Worm (Caenorhabditis elegans) whole organism, late embryonic: Measurements from ENCODE around the gene dib-1.

Experiments used
- C38D4.7 ChIP-seq: fragments of 200-800 bp; sonication (Bioruptor generic); optimal IDR thresholded peaks from 2 replicates; lab custom pipeline; 2018; ENCODE audit warnings: mild to moderate bottlenecking, missing genetic modification characterization, moderate library complexity, missing compliant biosample characterization
- K09A11.1 ChIP-seq: sonication (generic microtip); optimal IDR thresholded peaks from 2 replicates; lab custom pipeline; 2017; ENCODE audit warnings: antibody characterized with exemption, mild to moderate bottlenecking, missing genetic modification characterization, missing compliant biosample characterization; ENCODE audit not compliant: insufficient read depth
- T23F11.4 ChIP-seq: fragments of 200-800 bp; sonication (Bioruptor generic); optimal IDR thresholded peaks from 2 replicates; lab custom pipeline; 2018; ENCODE audit warnings: mild to moderate bottlenecking, missing genetic modification characterization, missing compliant biosample characterization
- ahr-1 ChIP-seq: sonication (generic microtip); optimal IDR thresholded peaks from 2 replicates; lab custom pipeline; 2016; ENCODE audit warnings: missing genetic modification characterization, missing compliant biosample characterization
- ceh-18 ChIP-seq: sonication (generic microtip); optimal IDR thresholded peaks from 2 replicates; lab custom pipeline; 2016; ENCODE audit warnings: missing genetic modification characterization, missing compliant biosample characterization
- ceh-24 ChIP-seq: sonication (generic microtip); optimal IDR thresholded peaks from 2 replicates; lab custom pipeline; 2016; ENCODE audit warnings: mild to moderate bottlenecking, missing genetic modification characterization, missing compliant biosample characterization
- ceh-31 ChIP-seq: sonication (generic microtip); optimal IDR thresholded peaks from 2 replicates; lab custom pipeline; 2016; ENCODE audit warnings: missing genetic modification characterization, missing compliant biosample characterization
- ceh-34 ChIP-seq: sonication (generic microtip); optimal IDR thresholded peaks from 2 replicates; lab custom pipeline; 2016; ENCODE audit warnings: mild to moderate bottlenecking, missing genetic modification characterization, missing compliant biosample characterization
- ceh-48 ChIP-seq: sonication (generic microtip); optimal IDR thresholded peaks from 2 replicates; lab custom pipeline; 2016; ENCODE audit warnings: missing genetic modification characterization, inconsistent platforms, missing compliant biosample characterization
- che-1 ChIP-seq: sonication (generic microtip); optimal IDR thresholded peaks from 2 replicates; lab custom pipeline; 2016; ENCODE audit warnings: mild to moderate bottlenecking, missing genetic modification characterization, missing compliant biosample characterization
- dmd-4 ChIP-seq: sonication (generic microtip); optimal IDR thresholded peaks from 2 replicates; lab custom pipeline; 2016; ENCODE audit warnings: borderline replicate concordance, missing genetic modification characterization, missing compliant biosample characterization
- dve-1 ChIP-seq: sonication (generic microtip); optimal IDR thresholded peaks from 2 replicates; lab custom pipeline; 2017; ENCODE audit warnings: antibody characterized with exemption, mild to moderate bottlenecking, missing genetic modification characterization, missing compliant biosample characterization
- elt-2 ChIP-seq: sonication (generic microtip); optimal IDR thresholded peaks from 2 replicates; lab custom pipeline; 2016; ENCODE audit warnings: missing genetic modification reagents, missing genetic modification characterization, missing compliant biosample characterization
- ets-4 ChIP-seq: sonication (generic microtip); optimal IDR thresholded peaks from 2 replicates; lab custom pipeline; 2016; ENCODE audit warnings: missing genetic modification characterization, missing compliant biosample characterization
- eyg-1 ChIP-seq: sonication (generic microtip); optimal IDR thresholded peaks from 2 replicates; lab custom pipeline; 2016; ENCODE audit warnings: missing genotype, missing genetic modification characterization, missing compliant biosample characterization
- fax-1 ChIP-seq: sonication (generic microtip); optimal IDR thresholded peaks from 2 replicates; lab custom pipeline; 2016; ENCODE audit warnings: missing genotype, missing genetic modification characterization, missing compliant biosample characterization
- fkh-10 ChIP-seq: fragments of 150-350 bp; optimal IDR thresholded peaks from 2 replicates; lab custom pipeline; 2014; ENCODE audit warnings: missing biosample characterization, missing genetic modification reagents, missing genetic modification characterization
- fkh-6 ChIP-seq: sonication (generic microtip); optimal IDR thresholded peaks from 2 replicates; lab custom pipeline; 2016; ENCODE audit warnings: missing genetic modification characterization, missing compliant biosample characterization
- hlh-15 ChIP-seq: sonication (generic microtip); optimal IDR thresholded peaks from 2 replicates; lab custom pipeline; 2016; ENCODE audit warnings: missing genetic modification characterization, missing compliant biosample characterization
- hlh-30 ChIP-seq: sonication (generic microtip); optimal IDR thresholded peaks from 2 replicates; lab custom pipeline; 2017; ENCODE audit warnings: antibody characterized with exemption, missing genetic modification characterization, missing compliant biosample characterization; ENCODE audit not compliant: insufficient read depth
- hlh-6 ChIP-seq: sonication (generic microtip); optimal IDR thresholded peaks from 2 replicates; lab custom pipeline; 2016; ENCODE audit warnings: missing genotype, missing genetic modification characterization, missing compliant biosample characterization
- hlh-8 ChIP-seq: sonication (generic microtip); optimal IDR thresholded peaks from 2 replicates; lab custom pipeline; 2016; ENCODE audit warnings: missing genotype, missing genetic modification characterization, missing compliant biosample characterization
- madf-2 ChIP-seq: sonication (generic microtip); optimal IDR thresholded peaks from 2 replicates; lab custom pipeline; 2017; ENCODE audit warnings: missing genetic modification characterization, missing compliant biosample characterization
- nhr-232 ChIP-seq: sonication (generic microtip); optimal IDR thresholded peaks from 2 replicates; lab custom pipeline; 2016; ENCODE audit warnings: missing genetic modification characterization, missing compliant biosample characterization
- npax-4 ChIP-seq: sonication (generic microtip); optimal IDR thresholded peaks from 2 replicates; lab custom pipeline; 2016; ENCODE audit warnings: missing genetic modification characterization, missing compliant biosample characterization
- odd-2 ChIP-seq: sonication (generic microtip); optimal IDR thresholded peaks from 2 replicates; lab custom pipeline; 2017; ENCODE audit warnings: antibody characterized with exemption, mild to moderate bottlenecking, missing genetic modification characterization, missing compliant biosample characterization
- pat-9 ChIP-seq: fragments of 200-800 bp; sonication (Bioruptor generic); optimal IDR thresholded peaks from 2 replicates; lab custom pipeline; 2018; ENCODE audit warnings: mild to moderate bottlenecking, missing genetic modification characterization, moderate library complexity, missing compliant biosample characterization
- pha-4 ChIP-seq: fragments of 150-350 bp; optimal IDR thresholded peaks from 2 replicates; lab custom pipeline; 2018; ENCODE audit warnings: missing biosample characterization, missing genetic modification reagents, missing genetic modification characterization
- pqm-1 ChIP-seq: sonication (generic microtip); optimal IDR thresholded peaks from 2 replicates; lab custom pipeline; 2016; ENCODE audit warnings: missing genetic modification characterization, missing compliant biosample characterization
- pros-1 ChIP-seq: fragments of 150-350 bp; optimal IDR thresholded peaks from 2 replicates; lab custom pipeline; 2014; ENCODE audit warnings: missing biosample characterization, missing genetic modification reagents, missing genetic modification characterization
- rnt-1 ChIP-seq: sonication (generic microtip); optimal IDR thresholded peaks from 2 replicates; lab custom pipeline; 2016; ENCODE audit warnings: missing genetic modification characterization, missing compliant biosample characterization
- sox-2 ChIP-seq: fragments of 200-800 bp; sonication (Bioruptor generic); IDR thresholded peaks from 2 replicates; pipeline ENCODE4 v1.3.6; 2022; ENCODE audit warnings: missing genetic modification reagents, missing genetic modification characterization, missing compliant biosample characterization
- tbx-7 ChIP-seq: sonication (generic microtip); optimal IDR thresholded peaks from 2 replicates; lab custom pipeline; 2016; ENCODE audit warnings: missing genotype, missing genetic modification characterization, missing compliant biosample characterization
- ttx-3 ChIP-seq: sonication (generic microtip); optimal IDR thresholded peaks from 2 replicates; lab custom pipeline; 2016; ENCODE audit warnings: missing genetic modification reagents, missing genetic modification characterization, missing compliant biosample characterization
- unc-3 ChIP-seq, 2 experiments: fragments of 200-800 bp in 1 of 2; sonication (Bioruptor generic) in 1 of 2; sonication (generic microtip) in 1 of 2; conservative IDR thresholded peaks in 1 of 2; optimal IDR thresholded peaks in 1 of 2; 2 replicates each; pipeline versions ENCODE4 v1.3.6 to Lab custom; 2016 to 2022; ENCODE audit warnings: missing compliant biosample characterization in 2 of 2, missing genetic modification characterization in 2 of 2, missing genetic modification reagents in 1 of 2
- unc-55 ChIP-seq: sonication (generic microtip); optimal IDR thresholded peaks from 2 replicates; lab custom pipeline; 2017; ENCODE audit warnings: missing biosample characterization, missing genetic modification reagents, missing genetic modification characterization
- zip-5 ChIP-seq: sonication (generic microtip); optimal IDR thresholded peaks from 2 replicates; lab custom pipeline; 2016; ENCODE audit warnings: missing genetic modification characterization, missing compliant biosample characterization

The dib-1 gene

DNA sequence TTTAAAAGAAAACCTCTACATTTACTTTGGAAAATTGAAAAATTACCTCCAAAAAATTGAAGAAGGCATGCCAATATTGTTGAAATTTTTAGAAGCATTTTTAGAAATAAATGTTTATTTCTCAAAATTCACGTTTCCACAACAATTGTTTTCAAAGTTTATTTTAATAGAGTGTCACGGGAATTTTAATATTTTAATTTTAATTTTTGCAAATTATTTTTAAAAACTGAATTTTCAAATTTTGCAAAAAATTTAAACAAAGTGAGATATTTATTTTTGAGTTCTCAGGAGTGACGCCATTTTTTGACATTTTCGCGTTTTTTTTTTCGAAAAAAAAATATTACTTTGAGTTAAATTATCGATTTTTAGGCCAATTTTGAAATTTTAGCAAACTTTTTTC, 37.5 kb upstream of the dib-1 start, which contains the start of gene Y54G2A.49:
Gene Y54G2A.49 (minus strand): TSS at position 101 of the 400 bp plus-strand sequence.
- TF ChIP-seq ceh-48 (tag; lab: Kevin White, UChicago) (no peak), elt-2 (no peak), hlh-15 (tag; lab: Kevin White, UChicago) (no peak), pros-1 (tag; lab: Kevin White, UChicago) (no peak), madf-2 (tag; lab: Kevin White, UChicago) (no peak), K09A11.1 (tag; lab: Kevin White, UChicago) (no peak), pat-9 (no peak), ceh-34 (tag; lab: Kevin White, UChicago) (no peak), che-1 (no peak), unc-55 (no peak), odd-2 (tag; lab: Kevin White, UChicago) (no peak), fkh-6 (tag; lab: Kevin White, UChicago) (no peak), hlh-30 (tag; lab: Kevin White, UChicago) (no peak), pqm-1 (tag; lab: Kevin White, UChicago) (no peak), fax-1 (tag; lab: Kevin White, UChicago) (no peak), dmd-4 (no peak), unc-3 (GFP tag; conservative IDR thresholded peaks at IDR 0.05; lab: Robert Waterston, UW) (no peak), unc-3 (tag; optimal IDR thresholded peaks at IDR 0.05; lab: Kevin White, UChicago) (no peak), fkh-10 (GFP tag; lab: Kevin White, UChicago) (no peak), ets-4 (tag; lab: Kevin White, UChicago) (no peak)

DNA sequence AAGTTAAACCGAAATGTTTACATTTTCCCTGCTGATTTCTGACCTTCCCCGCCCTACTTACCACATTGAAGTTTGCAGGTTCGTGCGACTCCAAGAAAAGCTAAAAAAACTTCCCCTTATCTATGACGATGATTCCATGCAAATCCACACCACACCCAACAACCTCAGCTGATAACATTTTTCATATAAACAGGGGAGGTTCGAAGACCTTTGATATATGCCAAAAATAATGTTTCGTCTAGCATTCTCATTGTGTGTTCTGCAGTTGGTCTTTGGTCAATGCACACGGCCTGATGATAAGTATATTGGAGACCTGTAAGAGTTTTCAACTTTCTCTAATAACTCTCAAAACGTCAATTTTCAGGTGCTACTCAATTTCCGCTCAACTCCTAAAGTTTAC, 36.5 kb upstream of the dib-1 start:
- TF ChIP-seq nhr-232 (no peak), hlh-6 (tag; lab: Kevin White, UChicago) (no peak), unc-3 (GFP tag; conservative IDR thresholded peaks at IDR 0.05; lab: Robert Waterston, UW) (no peak), unc-3 (tag; optimal IDR thresholded peaks at IDR 0.05; lab: Kevin White, UChicago) (no peak), tbx-7 (tag; lab: Kevin White, UChicago) (no peak), dve-1 (tag; lab: Kevin White, UChicago) (no peak), pqm-1 (tag; lab: Kevin White, UChicago) (no peak), npax-4 (no peak), eyg-1 (no peak), ttx-3 (tag; lab: Kevin White, UChicago) (no peak), sox-2 (GFP tag; lab: Robert Waterston, UW) (no peak), unc-55 (no peak), ceh-24 (tag; lab: Kevin White, UChicago) (no peak), ceh-48 (tag; lab: Kevin White, UChicago) (no peak), ceh-31 (tag; lab: Kevin White, UChicago) (no peak), ceh-18 (tag; lab: Kevin White, UChicago) (no peak), elt-2 (no peak), ets-4 (tag; lab: Kevin White, UChicago) (no peak)

DNA sequence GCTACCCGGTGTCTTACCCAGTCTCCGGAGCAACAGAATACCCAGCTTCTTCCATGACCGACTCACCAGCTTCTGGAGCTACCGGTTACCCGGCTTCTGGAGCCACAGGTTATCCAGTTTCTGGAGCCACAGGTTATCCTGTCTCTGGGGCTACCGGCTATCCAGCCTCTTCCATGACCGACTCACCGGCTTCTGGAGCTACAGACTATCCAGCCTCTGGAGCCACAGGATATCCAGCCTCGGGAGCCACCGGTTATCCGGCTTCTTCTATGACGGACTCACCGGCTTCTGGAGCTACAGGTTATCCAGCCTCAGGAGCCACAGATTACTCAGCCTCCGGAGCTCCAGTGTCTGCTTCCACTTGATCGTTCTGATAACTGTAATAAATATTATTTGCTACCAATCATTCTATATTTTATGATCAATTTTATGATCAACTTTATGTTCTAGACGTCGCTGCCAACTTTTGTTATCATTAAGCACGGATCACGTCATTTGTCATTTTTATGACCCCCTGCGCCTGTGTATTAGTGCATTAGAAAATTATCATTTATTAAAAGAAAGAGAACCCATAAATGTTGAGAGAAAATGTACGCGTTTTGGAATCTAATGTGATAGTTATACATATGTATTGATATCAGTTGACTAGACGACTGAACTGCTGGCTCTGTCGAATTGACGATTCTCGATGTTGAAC, 35.5 kb upstream of the dib-1 start:
- no peak for TF ChIP-seq dve-1 (tag; lab: Kevin White, UChicago)
- TF ChIP-seq ceh-24 (tag; lab: Kevin White, UChicago): no peak
- no peak for TF ChIP-seq madf-2 (tag; lab: Kevin White, UChicago)
- TF ChIP-seq K09A11.1 (tag; lab: Kevin White, UChicago): no peak
- no peak for TF ChIP-seq ahr-1 (tag; lab: Kevin White, UChicago)
- TF ChIP-seq T23F11.4 (GFP tag; lab: Kevin White, UChicago): no peak
- TF ChIP-seq hlh-30 (tag; lab: Kevin White, UChicago): no peak
- TF ChIP-seq ceh-48 (tag; lab: Kevin White, UChicago): no peak
- no peak for TF ChIP-seq rnt-1
- TF ChIP-seq hlh-8 (tag; lab: Kevin White, UChicago): no peak
- TF ChIP-seq fkh-6 (tag; lab: Kevin White, UChicago): no peak
- no peak for TF ChIP-seq pros-1 (tag; lab: Kevin White, UChicago)
- TF ChIP-seq pha-4 (tag; lab: Kevin White, UChicago): no peak
- TF ChIP-seq zip-5 (tag; lab: Kevin White, UChicago): no peak
- no peak for TF ChIP-seq C38D4.7 (GFP tag; lab: Kevin White, UChicago)
